Fruit fly (Drosophila melanogaster) whole organism, embryonic: ENCODE results near the gene CG34162.

Experiments
- Abd-B ChIP-seq: fragments of 200-800 bp; sonication (Bioruptor generic); optimal IDR thresholded peaks from 2 replicates; lab custom pipeline; 2018; ENCODE audit warnings: missing biosample characterization, mild to moderate bottlenecking, missing genetic modification characterization, moderate library complexity
- Adf1 ChIP-seq: fragments of 200-800 bp; sonication (Bioruptor generic); IDR thresholded peaks from 2 replicates; pipeline ENCODE4 v1.3.6; 2022; ENCODE audit warnings: missing biosample characterization, missing genetic modification characterization
- CG11560 ChIP-seq: fragments of 200-800 bp; sonication (Bioruptor generic); IDR thresholded peaks from 3 replicates; pipeline ENCODE4 v1.3.6; 2022; ENCODE audit warnings: missing biosample characterization, missing genetic modification characterization
- CG11695 ChIP-seq: fragments of 200-800 bp; sonication (Bioruptor generic); IDR thresholded peaks from 3 replicates; pipeline ENCODE4 v1.3.6; 2022; ENCODE audit warnings: missing biosample characterization, missing genetic modification characterization
- CG12104 ChIP-seq: fragments of 200-800 bp; sonication (Bioruptor generic); optimal IDR thresholded peaks from 3 replicates; lab custom pipeline; 2016; ENCODE audit warnings: missing biosample characterization, missing genetic modification characterization
- CG12236 ChIP-seq: fragments of 200-800 bp; sonication (Bioruptor generic); optimal IDR thresholded peaks from 2 replicates; lab custom pipeline; 2016; ENCODE audit warnings: missing biosample characterization, missing genetic modification characterization
- CG1233 ChIP-seq: fragments of 200-800 bp; sonication (Bioruptor generic); optimal IDR thresholded peaks from 4 replicates; lab custom pipeline; 2018; ENCODE audit warnings: missing biosample characterization, mild to moderate bottlenecking, missing genetic modification characterization
- CG13424 ChIP-seq: fragments of 200-800 bp; sonication (Bioruptor generic); optimal IDR thresholded peaks from 2 replicates; lab custom pipeline; 2019; ENCODE audit warnings: missing biosample characterization, mild to moderate bottlenecking, missing genetic modification characterization, moderate library complexity
- CG15269 ChIP-seq: fragments of 200-800 bp; sonication (Bioruptor generic); optimal IDR thresholded peaks from 2 replicates; lab custom pipeline; 2018; ENCODE audit warnings: missing biosample characterization, mild to moderate bottlenecking, missing genetic modification characterization, moderate library complexity
- CG15479 ChIP-seq: fragments of 200-800 bp; sonication (Bioruptor generic); optimal IDR thresholded peaks from 3 replicates; lab custom pipeline; 2019; ENCODE audit warnings: missing biosample characterization, mild to moderate bottlenecking, missing genetic modification characterization, moderate library complexity
- CG15601 ChIP-seq: fragments of 200-800 bp; sonication (Bioruptor generic); optimal IDR thresholded peaks from 3 replicates; lab custom pipeline; 2019; ENCODE audit warnings: missing biosample characterization, mild to moderate bottlenecking, missing genetic modification characterization, moderate library complexity
- CG16815 ChIP-seq: fragments of 200-800 bp; sonication (Bioruptor generic); optimal IDR thresholded peaks from 3 replicates; lab custom pipeline; 2017; ENCODE audit warnings: missing biosample characterization, mild to moderate bottlenecking, missing genetic modification characterization
- CG16863 ChIP-seq: fragments of 200-800 bp; sonication (Bioruptor generic); optimal IDR thresholded peaks from 3 replicates; lab custom pipeline; 2016; ENCODE audit warnings: missing biosample characterization, missing genetic modification characterization
- CG17385 ChIP-seq: fragments of 200-800 bp; sonication (Bioruptor generic); optimal IDR thresholded peaks from 3 replicates; lab custom pipeline; 2018; ENCODE audit warnings: missing biosample characterization, mild to moderate bottlenecking, missing genetic modification characterization
- CG17612 ChIP-seq: fragments of 200-800 bp; sonication (Bioruptor generic); IDR thresholded peaks from 2 replicates; pipeline ENCODE4 v1.3.6; 2022; ENCODE audit warnings: missing biosample characterization, missing genetic modification characterization
- CG2120 ChIP-seq: fragments of 200-800 bp; sonication (Bioruptor generic); optimal IDR thresholded peaks from 3 replicates; lab custom pipeline; 2016; ENCODE audit warnings: missing biosample characterization, missing genetic modification characterization
- CG2678 ChIP-seq: fragments of 200-800 bp; sonication (Bioruptor generic); optimal IDR thresholded peaks from 3 replicates; lab custom pipeline; 2019; ENCODE audit warnings: missing biosample characterization, mild to moderate bottlenecking, missing genetic modification characterization, moderate library complexity
- CG32532 ChIP-seq: fragments of 200-800 bp; sonication (Bioruptor generic); IDR thresholded peaks from 2 replicates; pipeline ENCODE4 v1.3.6; 2022; ENCODE audit warnings: missing biosample characterization, missing genetic modification characterization
- CG6272 ChIP-seq: fragments of 200-800 bp; sonication (Bioruptor generic); IDR thresholded peaks from 2 replicates; pipeline ENCODE4 v1.3.6; 2022; ENCODE audit warnings: missing biosample characterization, missing genetic modification characterization
- CG7839 ChIP-seq: fragments of 200-800 bp; sonication (Bioruptor generic); optimal IDR thresholded peaks from 3 replicates; lab custom pipeline; 2018; ENCODE audit warnings: missing biosample characterization, mild to moderate bottlenecking, missing genetic modification characterization, moderate library complexity
- CG8388 ChIP-seq: fragments of 200-800 bp; sonication (Bioruptor generic); optimal IDR thresholded peaks from 2 replicates; lab custom pipeline; 2019; ENCODE audit warnings: missing biosample characterization, mild to moderate bottlenecking, missing genetic modification characterization, moderate library complexity
- CG8765 ChIP-seq: fragments of 200-800 bp; sonication (Bioruptor generic); IDR thresholded peaks from 2 replicates; pipeline ENCODE4 v1.3.6; 2022; ENCODE audit warnings: missing biosample characterization, missing genetic modification characterization
- CHES-1-like ChIP-seq: fragments of 200-800 bp; sonication (Bioruptor generic); optimal IDR thresholded peaks from 2 replicates; lab custom pipeline; 2016; ENCODE audit warnings: missing biosample characterization, missing genetic modification characterization
- D19A ChIP-seq: fragments of 200-800 bp; optimal IDR thresholded peaks from 3 replicates; lab custom pipeline; 2019; ENCODE audit warnings: missing biosample characterization, mild to moderate bottlenecking, missing genetic modification characterization, moderate library complexity
- D19B ChIP-seq: fragments of 200-800 bp; sonication (Bioruptor generic); optimal IDR thresholded peaks from 2 replicates; lab custom pipeline; 2017; ENCODE audit warnings: missing biosample characterization, mild to moderate bottlenecking, missing genetic modification characterization
- Doc2 ChIP-seq: fragments of 200-800 bp; sonication (Bioruptor generic); IDR thresholded peaks from 2 replicates; pipeline ENCODE4 v1.3.6; 2022; ENCODE audit warnings: missing biosample characterization, missing genetic modification characterization
- Hey ChIP-seq: fragments of 200-800 bp; sonication (Bioruptor generic); optimal IDR thresholded peaks from 3 replicates; lab custom pipeline; 2018; ENCODE audit warnings: missing biosample characterization, mild to moderate bottlenecking, missing genetic modification characterization
- Hmr ChIP-seq: fragments of 200-800 bp; sonication (Bioruptor generic); optimal IDR thresholded peaks from 3 replicates; lab custom pipeline; 2017; ENCODE audit warnings: mild to moderate bottlenecking, missing biosample characterization, missing genetic modification reagents, missing genetic modification characterization
- Max ChIP-seq: fragments of 200-800 bp; sonication (Bioruptor generic); optimal IDR thresholded peaks from 2 replicates; lab custom pipeline; 2016; ENCODE audit warnings: missing biosample characterization, mild to moderate bottlenecking, missing genetic modification characterization
- Mrtf ChIP-seq: fragments of 200-800 bp; sonication (Bioruptor generic); IDR thresholded peaks from 3 replicates; pipeline ENCODE4 v1.3.6; 2022; ENCODE audit warnings: missing biosample characterization, missing genetic modification characterization
- Nf-YC ChIP-seq: fragments of 200-800 bp; optimal IDR thresholded peaks from 3 replicates; lab custom pipeline; 2019; ENCODE audit warnings: missing biosample characterization, mild to moderate bottlenecking, missing genetic modification characterization, moderate library complexity
- Sox102F ChIP-seq: fragments of 200-800 bp; sonication (Bioruptor generic); optimal IDR thresholded peaks from 2 replicates; lab custom pipeline; 2018; ENCODE audit warnings: missing biosample characterization, mild to moderate bottlenecking, missing genetic modification characterization, moderate library complexity
- ase ChIP-seq: fragments of 200-800 bp; sonication (Bioruptor generic); IDR thresholded peaks from 3 replicates; pipeline ENCODE4 v1.3.6; 2022; ENCODE audit warnings: missing biosample characterization, missing genetic modification characterization
- caup ChIP-seq: fragments of 200-800 bp; sonication (Bioruptor generic); optimal IDR thresholded peaks from 3 replicates; lab custom pipeline; 2017; ENCODE audit warnings: missing biosample characterization, mild to moderate bottlenecking, missing genetic modification characterization, moderate library complexity; ENCODE audit not compliant: severe bottlenecking
- dpn ChIP-seq, 2 experiments: fragments of 200-800 bp; sonication (Bioruptor generic); optimal IDR thresholded peaks; 3 replicates each; lab custom pipeline; 2016; ENCODE audit warnings: missing biosample characterization in 2 of 2, missing genetic modification characterization in 2 of 2
- en ChIP-seq: fragments of 200-800 bp; sonication (Bioruptor generic); optimal IDR thresholded peaks from 2 replicates; lab custom pipeline; 2016; ENCODE audit warnings: missing biosample characterization, missing genetic modification characterization
- fd96Cb ChIP-seq: fragments of 200-800 bp; sonication (Bioruptor generic); optimal IDR thresholded peaks from 2 replicates; lab custom pipeline; 2018; ENCODE audit warnings: missing biosample characterization, mild to moderate bottlenecking, missing genetic modification characterization, moderate library complexity
- gfzf ChIP-seq: fragments of 200-800 bp; sonication (Bioruptor generic); optimal IDR thresholded peaks from 2 replicates; lab custom pipeline; 2016; ENCODE audit warnings: missing biosample characterization, mild to moderate bottlenecking, missing genetic modification characterization, moderate library complexity
- jigr1 ChIP-seq: fragments of 200-800 bp; sonication (Bioruptor generic); IDR thresholded peaks from 3 replicates; pipeline ENCODE4 v1.3.6; 2022; ENCODE audit warnings: missing biosample characterization, missing genetic modification characterization
- ken ChIP-seq: fragments of 200-800 bp; sonication (Bioruptor generic); IDR thresholded peaks from 3 replicates; pipeline ENCODE4 v1.3.6; 2022; ENCODE audit warnings: missing biosample characterization, missing genetic modification characterization
- klu ChIP-seq: fragments of 200-800 bp; sonication (Bioruptor generic); IDR thresholded peaks from 2 replicates; pipeline ENCODE4 v1.3.6; 2022; ENCODE audit warnings: missing biosample characterization, missing genetic modification characterization
- maf-S ChIP-seq: fragments of 200-800 bp; sonication (Bioruptor generic); optimal IDR thresholded peaks from 2 replicates; lab custom pipeline; 2016; ENCODE audit warnings: missing biosample characterization, missing genetic modification characterization
- nerfin-2 ChIP-seq: fragments of 200-800 bp; sonication (Bioruptor generic); IDR thresholded peaks from 2 replicates; pipeline ENCODE4 v1.3.6; 2022; ENCODE audit warnings: missing biosample characterization, missing genetic modification characterization; ENCODE audit not compliant: partially characterized antibody
- org-1 ChIP-seq: fragments of 200-800 bp; sonication (Bioruptor generic); optimal IDR thresholded peaks from 2 replicates; lab custom pipeline; 2017; ENCODE audit warnings: missing biosample characterization, missing genetic modification characterization
- pan ChIP-seq, 4 experiments: fragments of >200 bp in 3 of 4; fragments of 200-800 bp in 1 of 4; sonication (Bioruptor generic) in 1 of 4; optimal IDR thresholded peaks in 3 of 4; IDR thresholded peaks in 1 of 4; 2 replicates each; pipeline versions ENCODE4 v1.3.6 to Lab custom; 2017 to 2022; ENCODE audit warnings: missing biosample characterization in 2 of 4, missing genetic modification characterization in 2 of 4, mixed read lengths in 1 of 4
- pnt ChIP-seq: fragments of 200-800 bp; sonication (Bioruptor generic); optimal IDR thresholded peaks from 3 replicates; lab custom pipeline; 2016; ENCODE audit warnings: missing biosample characterization, missing genetic modification characterization
- repo ChIP-seq: fragments of 200-800 bp; sonication (Bioruptor generic); optimal IDR thresholded peaks from 2 replicates; lab custom pipeline; 2016; ENCODE audit warnings: missing biosample characterization, missing genetic modification characterization
- sd ChIP-seq: fragments of 200-800 bp; sonication (Bioruptor generic); optimal IDR thresholded peaks from 3 replicates; lab custom pipeline; 2018; ENCODE audit warnings: missing biosample characterization, mild to moderate bottlenecking, missing genetic modification characterization, moderate library complexity
- slou ChIP-seq: fragments of 200-800 bp; sonication (Bioruptor generic); optimal IDR thresholded peaks from 3 replicates; lab custom pipeline; 2016; ENCODE audit warnings: missing biosample characterization, missing genetic modification characterization
- ttk ChIP-seq: fragments of 200-800 bp; sonication (Bioruptor generic); IDR thresholded peaks from 2 replicates; pipeline ENCODE4 v2.1.2; 2022; ENCODE audit warnings: missing biosample characterization, missing genetic modification characterization

CG34162 gene

dm6 chr2L:11528129-11528589, 3.5 kb upstream of the CG34162 start, which contains the start of gene CG31705 (continued):
- no peak for TF ChIP-seq CG12236
- no peak for TF ChIP-seq Hey
- TF ChIP-seq org-1: peak; percentile 3
- TF ChIP-seq CG1233 (GFP tag; lab: Kevin White, UChicago): peak; percentile 60
- no peak for TF ChIP-seq Doc2 (GFP tag; lab: Robert Waterston, UW)
- TF ChIP-seq pan (optimal IDR thresholded peaks at IDR 0.05; lab: Kevin White, UChicago): no peak
- peak in 1 of 2 experiments; percentile 53 for TF ChIP-seq pan (GFP tag; optimal IDR thresholded peaks at IDR 0.05 in 1 of 2, IDR thresholded peaks at IDR 0.05 in 1 of 2)
- no peak for TF ChIP-seq D19A
- peak; percentile 55 for TF ChIP-seq slou
- TF ChIP-seq repo (GFP tag; lab: Kevin White, UChicago): no peak
- TF ChIP-seq ase (GFP tag; lab: Robert Waterston, UW): peak; percentile 23; the same call in 1 of the 3 replicates
- no peak for TF ChIP-seq CG17385 (GFP tag; lab: Kevin White, UChicago)
- peak; percentile 52 for TF ChIP-seq CG13424 (tag; lab: Kevin White, UChicago)
- peak; percentile 50 for TF ChIP-seq CG12104 (GFP tag; lab: Kevin White, UChicago)
- no peak for TF ChIP-seq CG16863 (GFP tag; lab: Kevin White, UChicago)
- TF ChIP-seq maf-S (GFP tag; lab: Kevin White, UChicago): no peak
- peak; percentile 73 for TF ChIP-seq Hmr (GFP tag; lab: Kevin White, UChicago)
- no peak for TF ChIP-seq Mrtf (GFP tag; lab: Robert Waterston, UW)
- TF ChIP-seq sd (tag; lab: Kevin White, UChicago): no peak
- TF ChIP-seq CG11560 (tag; lab: Robert Waterston, UW): 0 out of 3 replicates have a peak, but pooled peaks have one; percentile 46
- TF ChIP-seq klu (GFP tag; lab: Robert Waterston, UW): no peak
- no peak for TF ChIP-seq ken (GFP tag; lab: Robert Waterston, UW)
- TF ChIP-seq CHES-1-like (GFP tag; lab: Kevin White, UChicago): no peak
- TF ChIP-seq CG8388 (GFP tag; lab: Kevin White, UChicago): no peak
- TF ChIP-seq CG15269: peak; percentile 58
- no peak for TF ChIP-seq pnt (GFP tag; lab: Kevin White, UChicago)
- no peak for TF ChIP-seq nerfin-2
- TF ChIP-seq dpn (GFP tag; optimal IDR thresholded peaks at IDR 0.05; lab: Kevin White, UChicago): peak; percentile 30 to 34
- TF ChIP-seq caup (GFP tag; lab: Kevin White, UChicago): peak; percentile 57
- TF ChIP-seq D19B (GFP tag; lab: Kevin White, UChicago): peak; percentile 56
- TF ChIP-seq CG2678 (tag; lab: Kevin White, UChicago): peak; percentile 7
- peak; percentile 56; the same call in 1 of the 2 replicates for TF ChIP-seq CG32532
- TF ChIP-seq fd96Cb: peak; percentile 33
- TF ChIP-seq CG11695 (GFP tag; lab: Robert Waterston, UW): peak; percentile 36; the same call in 1 of the 3 replicates
- peak; percentile 38 for TF ChIP-seq Max (GFP tag; lab: Kevin White, UChicago)
- no peak for TF ChIP-seq en
- TF ChIP-seq Abd-B (GFP tag; lab: Kevin White, UChicago): peak; percentile 27
- TF ChIP-seq CG2120 (GFP tag; lab: Kevin White, UChicago): peak; percentile 50
- no peak for TF ChIP-seq CG17612 (GFP tag; lab: Robert Waterston, UW)
- TF ChIP-seq CG7839 (tag; lab: Kevin White, UChicago): peak; percentile 67
- TF ChIP-seq gfzf (GFP tag; lab: Kevin White, UChicago): no peak
- no peak for TF ChIP-seq jigr1
- no peak for TF ChIP-seq Adf1
- TF ChIP-seq Nf-YC: no peak
- peak; percentile 41; the same call in 1 of the 2 replicates for TF ChIP-seq CG8765
- TF ChIP-seq Sox102F (GFP tag; lab: Kevin White, UChicago): peak; percentile 49
- peak; percentile 6 for TF ChIP-seq CG16815 (GFP tag; lab: Kevin White, UChicago)
- 0 out of 2 replicates have a peak, but pooled peaks have one; percentile 13 for TF ChIP-seq ttk
- no peak for TF ChIP-seq CG6272 (GFP tag; lab: Robert Waterston, UW)
- TF ChIP-seq CG15479 (GFP tag; lab: Kevin White, UChicago): no peak
- no peak for TF ChIP-seq CG15601 (tag; lab: Kevin White, UChicago)
